Worm (Caenorhabditis elegans) whole organism, L4 larva: ENCODE data around the gene Y58A7A.2.

Source experiments
- ama-1 ChIP-seq: fragments of 150-350 bp; optimal IDR thresholded peaks from 2 replicates; lab custom pipeline; 2014; ENCODE audit warnings: inconsistent platforms, mixed read lengths
- daf-12 ChIP-seq: fragments of 150-350 bp; optimal IDR thresholded peaks from 2 replicates; lab custom pipeline; 2014; ENCODE audit warnings: missing biosample characterization, missing genetic modification reagents, missing genetic modification characterization

- TF ChIP-seq daf-12 (tag; lab: Kevin White, UChicago): no peak
- TF ChIP-seq ama-1 (lab: Kevin White, UChicago): no peak
Observed at ce11 chrV:5067390-5067789, 4.6 kb downstream of the Y58A7A.2 start.
